Worm (Caenorhabditis elegans) whole organism, L4 larva: ENCODE data around the gene F53A9.1.
"Not testable (repeated sequence)": the region's sequence is repeated elsewhere in the genome, so short reads cannot be mapped to it uniquely, and the experiment has no call there.

Source experiments
- D1046.2 ChIP-seq: fragments of 200-800 bp; sonication (Bioruptor generic); IDR thresholded peaks from 2 replicates; pipeline ENCODE4 v1.3.6; 2022; ENCODE audit warnings: missing genetic modification characterization, missing compliant biosample characterization
- F10B5.3 ChIP-seq: sonication (generic microtip); optimal IDR thresholded peaks from 2 replicates; lab custom pipeline; 2016; ENCODE audit warnings: mild to moderate bottlenecking, missing genetic modification characterization, missing compliant biosample characterization
- F26F4.8 ChIP-seq: fragments of 200-800 bp; sonication (Bioruptor generic); conservative IDR thresholded peaks from 2 replicates; pipeline ENCODE4 v1.3.6; 2022; ENCODE audit warnings: missing genetic modification characterization, missing compliant biosample characterization
- Y105C5A.15 ChIP-seq: fragments of 200-800 bp; sonication (Bioruptor generic); IDR thresholded peaks from 2 replicates; pipeline ENCODE4 v1.3.6; 2022; ENCODE audit warnings: missing genetic modification characterization, missing compliant biosample characterization
- Y5F2A.4 ChIP-seq: fragments of 200-800 bp; sonication (Bioruptor generic); optimal IDR thresholded peaks from 2 replicates; lab custom pipeline; 2018; ENCODE audit warnings: mild to moderate bottlenecking, missing genetic modification characterization, missing compliant biosample characterization
- ZK546.5 ChIP-seq, 2 experiments: sonication (generic microtip); optimal IDR thresholded peaks; 2 replicates each; lab custom pipeline; 2017; ENCODE audit warnings: missing biosample characterization in 2 of 2, missing genetic modification characterization in 2 of 2
- aha-1 ChIP-seq: fragments of 150-350 bp; peaks from one replicate; lab custom pipeline; 2014; ENCODE audit warnings: missing biosample characterization, missing genetic modification characterization
- ama-1 ChIP-seq: fragments of 150-350 bp; optimal IDR thresholded peaks from 2 replicates; lab custom pipeline; 2014; ENCODE audit warnings: inconsistent platforms, mixed read lengths
- attf-4 ChIP-seq: sonication (generic microtip); optimal IDR thresholded peaks from 3 replicates; lab custom pipeline; 2017; ENCODE audit warnings: missing biosample characterization, missing genetic modification characterization
- ceh-20 ChIP-seq: fragments of 200-800 bp; sonication (Bioruptor generic); IDR thresholded peaks from 2 replicates; pipeline ENCODE4 v1.3.6; 2022; ENCODE audit warnings: missing genetic modification reagents, missing genetic modification characterization, missing compliant biosample characterization
- ceh-44 ChIP-seq: fragments of 200-800 bp; sonication (Bioruptor generic); IDR thresholded peaks from 2 replicates; pipeline ENCODE4 v1.3.6; 2022; ENCODE audit warnings: missing genetic modification reagents, missing genetic modification characterization, missing compliant biosample characterization
- ceh-82 ChIP-seq: sonication (generic microtip); optimal IDR thresholded peaks from 2 replicates; lab custom pipeline; 2017; ENCODE audit warnings: missing biosample characterization, missing genetic modification characterization
- ces-1 ChIP-seq: fragments of 150-350 bp; sonication (generic microtip); optimal IDR thresholded peaks from 4 replicates; lab custom pipeline; 2014; ENCODE audit warnings: missing biosample characterization, missing genetic modification reagents, missing genetic modification characterization
- ctbp-1 ChIP-seq: fragments of 200-800 bp; sonication (Bioruptor generic); IDR thresholded peaks from 2 replicates; pipeline ENCODE4 v1.3.6; 2022; ENCODE audit warnings: missing genetic modification reagents, missing genetic modification characterization, missing compliant biosample characterization
- daf-12 ChIP-seq: fragments of 150-350 bp; optimal IDR thresholded peaks from 2 replicates; lab custom pipeline; 2014; ENCODE audit warnings: missing biosample characterization, missing genetic modification reagents, missing genetic modification characterization
- dmd-8 ChIP-seq: fragments of 200-800 bp; sonication (Bioruptor generic); IDR thresholded peaks from 2 replicates; pipeline ENCODE4 v1.3.6; 2022; ENCODE audit warnings: missing genetic modification characterization, missing compliant biosample characterization
- dmd-9 ChIP-seq: fragments of 200-800 bp; sonication (Bioruptor generic); IDR thresholded peaks from 2 replicates; pipeline ENCODE4 v1.3.6; 2022; ENCODE audit warnings: missing genetic modification reagents, missing genetic modification characterization, missing compliant biosample characterization
- dpl-1 ChIP-seq: fragments of 150-350 bp; optimal IDR thresholded peaks from 2 replicates; lab custom pipeline; 2014; ENCODE audit warnings: missing biosample characterization, missing genetic modification reagents, missing genetic modification characterization
- duxl-1 ChIP-seq: sonication (generic microtip); optimal IDR thresholded peaks from 2 replicates; lab custom pipeline; 2016; ENCODE audit warnings: mild to moderate bottlenecking, missing genetic modification characterization, moderate library complexity, missing compliant biosample characterization; ENCODE audit not compliant: poor library complexity
- egl-43 ChIP-seq: fragments of 200-800 bp; sonication (Bioruptor generic); IDR thresholded peaks from 2 replicates; pipeline ENCODE4 v1.3.6; 2022; ENCODE audit warnings: missing genetic modification reagents, missing genetic modification characterization, missing compliant biosample characterization
- gei-8 ChIP-seq: fragments of 200-800 bp; sonication (Bioruptor generic); optimal IDR thresholded peaks from 2 replicates; lab custom pipeline; 2018; ENCODE audit warnings: mild to moderate bottlenecking, missing genetic modification characterization, missing compliant biosample characterization
- hmg-1.1 ChIP-seq: fragments of 200-800 bp; sonication (Bioruptor generic); IDR thresholded peaks from 2 replicates; pipeline ENCODE4 v1.3.6; 2022; ENCODE audit warnings: missing genetic modification reagents, missing genetic modification characterization, missing compliant biosample characterization
- lin-1 ChIP-seq: fragments of 200-800 bp; sonication (Bioruptor generic); IDR thresholded peaks from 2 replicates; pipeline ENCODE4 v1.3.6; 2022; ENCODE audit warnings: missing genetic modification reagents, missing genetic modification characterization, missing compliant biosample characterization
- lin-15B ChIP-seq: fragments of 150-350 bp; sonication (generic microtip); optimal IDR thresholded peaks from 3 replicates; lab custom pipeline; 2014; ENCODE audit warnings: missing biosample characterization, missing genetic modification characterization
- lin-29 ChIP-seq: fragments of 200-800 bp; sonication (Bioruptor generic); IDR thresholded peaks from 2 replicates; pipeline ENCODE4 v1.3.6; 2022; ENCODE audit warnings: missing genetic modification reagents, missing genetic modification characterization, missing compliant biosample characterization
- lin-39 ChIP-seq: fragments of 150-350 bp; optimal IDR thresholded peaks from 2 replicates; lab custom pipeline; 2014; ENCODE audit warnings: missing biosample characterization, missing genetic modification reagents, missing genetic modification characterization
- lir-3 ChIP-seq: sonication (generic microtip); optimal IDR thresholded peaks from 2 replicates; lab custom pipeline; 2016; ENCODE audit warnings: mild to moderate bottlenecking, missing genetic modification characterization, missing compliant biosample characterization
- lsy-2 ChIP-seq, 2 experiments: fragments of 150-350 bp in 1 of 2; sonication (generic microtip) in 1 of 2; optimal IDR thresholded peaks; 2 replicates each; lab custom pipeline; 2014 to 2017; ENCODE audit warnings: missing biosample characterization in 2 of 2, missing genetic modification characterization in 2 of 2
- madf-9 ChIP-seq: fragments of 200-800 bp; sonication (Bioruptor generic); conservative IDR thresholded peaks from 2 replicates; pipeline ENCODE4 v1.3.6; 2022; ENCODE audit warnings: missing genetic modification reagents, missing genetic modification characterization, missing compliant biosample characterization
- mdl-1 ChIP-seq, 2 experiments: fragments of 150-350 bp in 1 of 2; sonication (generic microtip) in 1 of 2; optimal IDR thresholded peaks; 2 replicates each; lab custom pipeline; 2014 to 2017; ENCODE audit warnings: missing biosample characterization in 2 of 2, missing genetic modification characterization in 2 of 2
- mep-1 ChIP-seq: fragments of 150-350 bp; sonication (generic microtip); optimal IDR thresholded peaks from 3 replicates; lab custom pipeline; 2014; ENCODE audit warnings: missing biosample characterization, missing genetic modification characterization
- mes-2 ChIP-seq: sonication (generic microtip); optimal IDR thresholded peaks from 2 replicates; lab custom pipeline; 2016; ENCODE audit warnings: missing genotype, mild to moderate bottlenecking, missing genetic modification characterization, missing compliant biosample characterization; ENCODE audit not compliant: poor library complexity, severe bottlenecking
- mxl-2 ChIP-seq: fragments of 200-800 bp; sonication (Bioruptor generic); conservative IDR thresholded peaks from 2 replicates; pipeline ENCODE4 v1.3.6; 2022; ENCODE audit warnings: missing genetic modification reagents, missing genetic modification characterization, missing compliant biosample characterization
- nhr-102 ChIP-seq: sonication (generic microtip); optimal IDR thresholded peaks from 2 replicates; lab custom pipeline; 2016; ENCODE audit warnings: mild to moderate bottlenecking, missing genetic modification characterization, moderate library complexity, missing compliant biosample characterization
- nhr-11 ChIP-seq: fragments of 150-350 bp; optimal IDR thresholded peaks from 2 replicates; lab custom pipeline; 2014; ENCODE audit warnings: missing biosample characterization, missing genetic modification characterization
- nhr-25 ChIP-seq: sonication (generic microtip); optimal IDR thresholded peaks from 2 replicates; lab custom pipeline; 2017; ENCODE audit warnings: missing genetic modification characterization, mild to moderate bottlenecking, missing compliant biosample characterization, antibody characterized with exemption, moderate library complexity, borderline replicate concordance; ENCODE audit not compliant: insufficient read depth
- nhr-42 ChIP-seq: fragments of 200-800 bp; sonication (Bioruptor generic); IDR thresholded peaks from 2 replicates; pipeline ENCODE4 v1.3.6; 2022; ENCODE audit warnings: missing genetic modification characterization, missing compliant biosample characterization
- nhr-76 ChIP-seq: fragments of 150-350 bp; optimal IDR thresholded peaks from 2 replicates; lab custom pipeline; 2014; ENCODE audit warnings: missing biosample characterization, missing genetic modification characterization
- nhr-77 ChIP-seq: fragments of 150-350 bp; optimal IDR thresholded peaks from 2 replicates; lab custom pipeline; 2014; ENCODE audit warnings: missing biosample characterization, missing genetic modification characterization
- pqm-1 ChIP-seq: sonication (generic microtip); optimal IDR thresholded peaks from 2 replicates; lab custom pipeline; 2017; ENCODE audit warnings: missing biosample characterization, missing genetic modification characterization
- saeg-2 ChIP-seq: fragments of 200-800 bp; sonication (Bioruptor generic); IDR thresholded peaks from 2 replicates; pipeline ENCODE4 v1.3.6; 2022; ENCODE audit warnings: missing genetic modification reagents, missing genetic modification characterization, missing compliant biosample characterization
- set-16 ChIP-seq: fragments of 200-800 bp; sonication (Bioruptor generic); IDR thresholded peaks from 2 replicates; pipeline ENCODE4 v1.3.6; 2022; ENCODE audit warnings: missing genetic modification reagents, missing genetic modification characterization, missing compliant biosample characterization
- unc-39 ChIP-seq: sonication (generic microtip); optimal IDR thresholded peaks from 2 replicates; lab custom pipeline; 2017; ENCODE audit warnings: missing biosample characterization, missing genetic modification characterization
- unc-62 ChIP-seq, 3 experiments: fragments of 150-350 bp in 1 of 3; sonication (generic microtip); optimal IDR thresholded peaks in 2 of 3; peaks in 1 of 3; 1 replicate in 1 of 3; 2 replicates in 2 of 3; lab custom pipeline; 2014 to 2017; ENCODE audit warnings: missing biosample characterization in 3 of 3, missing genetic modification characterization in 3 of 3, missing genetic modification reagents in 3 of 3, missing genotype in 1 of 3
- zip-11 ChIP-seq: fragments of 200-800 bp; sonication (Bioruptor generic); IDR thresholded peaks from 2 replicates; pipeline ENCODE4 v1.3.6; 2022; ENCODE audit warnings: missing genetic modification characterization, missing compliant biosample characterization
- zip-2 ChIP-seq: fragments of 150-350 bp; optimal IDR thresholded peaks from 2 replicates; lab custom pipeline; 2014; ENCODE audit warnings: missing biosample characterization, missing genetic modification characterization
- ztf-11 ChIP-seq: fragments of 150-350 bp; optimal IDR thresholded peaks from 2 replicates; lab custom pipeline; 2014; ENCODE audit warnings: missing biosample characterization, missing genetic modification characterization

F53A9.1 gene

DNA sequence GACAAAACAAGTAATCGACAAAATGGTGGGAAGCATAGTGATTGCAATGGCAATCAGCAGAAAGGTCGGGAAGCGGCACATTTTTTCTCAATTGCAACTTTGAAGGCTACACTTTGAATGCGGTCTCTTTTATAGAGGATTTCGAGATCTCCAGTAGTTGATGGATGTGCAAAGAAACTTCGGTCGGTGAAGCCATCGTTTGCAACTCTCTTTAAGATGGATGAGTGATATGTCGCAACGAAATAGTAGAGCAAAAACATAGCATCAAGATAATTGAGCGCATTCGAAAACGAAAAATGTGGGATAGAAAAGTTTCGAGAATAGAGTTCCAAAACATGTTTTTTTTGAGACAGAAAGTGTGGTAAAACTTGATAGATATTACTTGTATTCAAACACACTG lies 15.9 kb downstream of the F53A9.1 start, which contains the start of gene EGAP4.1:
EGAP4.1 (minus strand) TSS at position 101 of the 400 bp plus-strand sequence.
- TF ChIP-seq attf-4 (tag; lab: Kevin White, UChicago) (no peak), nhr-11 (peak; percentile 28)
- TF ChIP-seq, all 104 proteins: peak for 1

DNA sequence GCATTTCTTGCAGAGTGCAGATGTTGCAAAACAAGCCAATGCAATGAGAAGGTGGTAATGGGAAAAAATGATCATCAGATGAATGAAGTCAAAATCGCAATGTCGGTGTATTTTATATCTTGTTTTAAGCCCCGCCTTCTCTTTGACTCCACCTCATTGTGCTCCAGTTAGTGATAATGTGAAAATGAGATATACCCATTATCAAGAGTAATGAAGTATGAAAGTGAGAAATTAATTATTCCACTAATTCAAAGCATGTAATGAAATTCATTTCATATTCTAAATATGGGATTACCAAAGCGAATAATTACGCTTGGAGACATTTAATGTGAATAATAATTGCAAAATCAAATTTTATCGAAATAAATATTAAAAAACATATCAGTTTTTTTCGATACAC lies 20.4 kb downstream of the F53A9.1 start, which contains the start of gene M02D8.6:
M02D8.6 (minus strand) TSS at position 101 of the 400 bp plus-strand sequence.
- TF ChIP-seq D1046.2 (GFP tag; lab: Robert Waterston, UW); Y105C5A.15; ama-1: not testable (repeated sequence)

DNA sequence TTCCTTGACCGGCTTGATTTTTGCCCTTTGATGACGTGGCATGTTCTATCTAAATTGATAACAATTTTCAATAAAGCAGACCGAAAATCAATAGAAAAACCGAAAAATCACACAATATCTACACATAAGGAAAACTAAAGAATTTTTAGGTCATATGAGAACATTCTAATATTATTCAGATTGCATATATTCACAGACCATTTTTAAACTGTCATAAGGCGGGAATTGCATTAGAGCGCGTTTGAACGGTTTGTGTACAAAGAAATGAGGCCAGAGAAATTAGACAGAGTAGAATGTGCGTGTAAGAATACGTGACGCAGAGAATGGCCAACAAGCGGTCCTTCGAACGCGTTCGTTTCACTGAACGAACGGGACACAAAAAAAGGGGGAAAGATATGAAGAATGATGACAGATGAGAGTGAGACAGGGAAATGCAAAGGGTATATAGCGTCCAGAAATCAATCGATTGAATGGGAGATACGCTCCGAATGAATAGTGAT lies 25.6 kb downstream of the F53A9.1 start, which contains the start of gene M02D8.3:
M02D8.3 (minus strand) TSS at position 51 of the 500 bp plus-strand sequence.
- TF ChIP-seq unc-39 (tag; lab: Kevin White, UChicago) (no peak), zip-11 (GFP tag; lab: Robert Waterston, UW) (no peak), ztf-11 (tag; lab: Kevin White, UChicago) (no peak), lin-15B (tag; lab: Kevin White, UChicago) (no peak), mxl-2 (GFP tag; lab: Robert Waterston, UW) (no peak), nhr-25 (peak; percentile 43), lin-29 (no peak), gei-8 (GFP tag; lab: Kevin White, UChicago) (no peak), mep-1 (tag; lab: Kevin White, UChicago) (peak; percentile 74), lin-1 (GFP tag; lab: Robert Waterston, UW) (0 out of 2 replicates have a peak, but pooled peaks have one; percentile 13), set-16 (GFP tag; lab: Robert Waterston, UW) (no peak), ZK546.5 (tag; optimal IDR thresholded peaks at IDR 0.05; lab: Kevin White, UChicago) (no peak), lsy-2 (tag; optimal IDR thresholded peaks at IDR 0.05; lab: Kevin White, UChicago) (peak in 1 of 2 experiments; percentile 69), Y5F2A.4 (GFP tag; lab: Kevin White, UChicago) (no peak), nhr-42 (GFP tag; lab: Robert Waterston, UW) (no peak), ceh-20 (GFP tag; lab: Robert Waterston, UW) (no peak), unc-62 (GFP tag; optimal IDR thresholded peaks at IDR 0.05 in 1 of 2; lab: Kevin White, UChicago) (no peak), unc-62 (tag; optimal IDR thresholded peaks at IDR 0.05; lab: Kevin White, UChicago) (no peak), ceh-44 (GFP tag; lab: Robert Waterston, UW) (no peak), ctbp-1 (no peak), ces-1 (GFP tag; lab: Kevin White, UChicago) (no peak), zip-2 (tag; lab: Kevin White, UChicago) (no peak), nhr-77 (tag; lab: Kevin White, UChicago) (peak; percentile 45), pqm-1 (tag; lab: Kevin White, UChicago) (no peak), dpl-1 (peak; percentile 66), dmd-8 (GFP tag; lab: Robert Waterston, UW) (no peak), nhr-11 (no peak), ceh-82 (tag; lab: Kevin White, UChicago) (no peak), egl-43 (GFP tag; lab: Robert Waterston, UW) (no peak), aha-1 (tag; lab: Kevin White, UChicago) (peak; percentile 98), mes-2 (tag; lab: Kevin White, UChicago) (peak; percentile 62), nhr-102 (tag; lab: Kevin White, UChicago) (no peak), mdl-1 (tag; optimal IDR thresholded peaks at IDR 0.05; lab: Kevin White, UChicago) (peak in 1 of 2 experiments; percentile 77), lin-39 (tag; lab: Kevin White, UChicago) (no peak), nhr-76 (tag; lab: Kevin White, UChicago) (no peak), daf-12 (tag; lab: Kevin White, UChicago) (no peak), F26F4.8 (GFP tag; lab: Robert Waterston, UW) (no peak), lir-3 (no peak), saeg-2 (no peak), duxl-1 (no peak), madf-9 (GFP tag; lab: Robert Waterston, UW) (no peak), dmd-9 (GFP tag; lab: Robert Waterston, UW) (no peak), F10B5.3 (tag; lab: Kevin White, UChicago) (no peak), hmg-1.1 (GFP tag; lab: Robert Waterston, UW) (0 out of 2 replicates have a peak, but pooled peaks have one; percentile 41)
